Worm (Caenorhabditis elegans) whole organism, late embryonic: ENCODE results near the gene B0244.6.

Experiments used
- T23F11.4 ChIP-seq: fragments of 200-800 bp; sonication (Bioruptor generic); optimal IDR thresholded peaks from 2 replicates; lab custom pipeline; 2018; ENCODE audit warnings: mild to moderate bottlenecking, missing genetic modification characterization, missing compliant biosample characterization
- ceh-31 ChIP-seq: sonication (generic microtip); optimal IDR thresholded peaks from 2 replicates; lab custom pipeline; 2016; ENCODE audit warnings: missing genetic modification characterization, missing compliant biosample characterization
- ceh-34 ChIP-seq: sonication (generic microtip); optimal IDR thresholded peaks from 2 replicates; lab custom pipeline; 2016; ENCODE audit warnings: mild to moderate bottlenecking, missing genetic modification characterization, missing compliant biosample characterization
- ceh-6 ChIP-seq: fragments of 200-800 bp; sonication (Bioruptor generic); optimal IDR thresholded peaks from 2 replicates; lab custom pipeline; 2018; ENCODE audit warnings: mild to moderate bottlenecking, missing genetic modification characterization, missing compliant biosample characterization
- hlh-15 ChIP-seq: sonication (generic microtip); optimal IDR thresholded peaks from 2 replicates; lab custom pipeline; 2016; ENCODE audit warnings: missing genetic modification characterization, missing compliant biosample characterization
- nfya-1 ChIP-seq: sonication (generic microtip); optimal IDR thresholded peaks from 2 replicates; lab custom pipeline; 2017; ENCODE audit warnings: missing genetic modification characterization, mild to moderate bottlenecking, missing compliant biosample characterization, antibody characterized with exemption, moderate library complexity
- nhr-11 ChIP-seq: fragments of 150-350 bp; optimal IDR thresholded peaks from 2 replicates; lab custom pipeline; 2014; ENCODE audit warnings: missing biosample characterization, missing genetic modification characterization
- odd-2 ChIP-seq: sonication (generic microtip); optimal IDR thresholded peaks from 2 replicates; lab custom pipeline; 2017; ENCODE audit warnings: antibody characterized with exemption, mild to moderate bottlenecking, missing genetic modification characterization, missing compliant biosample characterization
- pros-1 ChIP-seq: fragments of 150-350 bp; optimal IDR thresholded peaks from 2 replicates; lab custom pipeline; 2014; ENCODE audit warnings: missing biosample characterization, missing genetic modification reagents, missing genetic modification characterization
- tbx-2 ChIP-seq: sonication (generic microtip); optimal IDR thresholded peaks from 2 replicates; lab custom pipeline; 2016; ENCODE audit warnings: missing genetic modification characterization, missing compliant biosample characterization
- unc-42 ChIP-seq: sonication (generic microtip); optimal IDR thresholded peaks from 2 replicates; lab custom pipeline; 2016; ENCODE audit warnings: missing genotype, missing genetic modification characterization, missing compliant biosample characterization
- unc-86 ChIP-seq: sonication (generic microtip); optimal IDR thresholded peaks from 2 replicates; lab custom pipeline; 2016; ENCODE audit warnings: missing genetic modification characterization, missing compliant biosample characterization

DNA sequence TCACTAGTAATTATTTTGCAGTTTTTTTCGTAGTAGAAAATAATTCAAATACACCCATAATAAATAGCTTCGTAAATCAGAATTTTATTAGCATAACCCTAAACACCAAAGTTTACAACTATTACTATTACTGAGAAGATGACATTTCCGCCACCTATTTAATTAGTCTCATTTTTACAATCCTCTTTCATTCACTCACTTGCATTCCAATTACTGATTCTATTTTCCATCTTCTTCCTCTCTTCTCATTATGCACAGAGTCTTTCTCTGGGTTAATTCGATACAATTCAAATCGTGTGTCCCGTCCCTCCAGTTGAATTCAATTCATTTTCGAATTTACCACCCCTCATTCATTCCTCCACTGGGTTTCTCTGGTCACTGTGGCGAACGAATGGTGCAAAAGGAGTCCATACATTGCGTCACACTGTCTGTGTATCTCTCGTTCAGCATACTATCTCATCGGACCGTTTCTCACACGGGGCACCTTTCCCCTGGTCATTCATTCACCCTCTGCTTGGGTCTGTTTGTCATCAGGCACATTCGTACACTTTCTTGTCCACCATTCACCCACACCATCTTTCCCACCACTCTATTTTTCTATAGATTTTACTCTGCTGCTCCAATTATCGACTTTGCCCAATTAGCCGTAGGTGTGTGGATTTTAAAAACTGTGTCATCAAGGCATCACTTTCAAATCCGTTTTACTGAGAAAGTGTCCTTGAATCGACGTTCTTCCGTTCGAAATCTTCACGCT lies 17.4 kb upstream of the B0244.6 start:
- TF ChIP-seq nfya-1 (no peak), ceh-6 (GFP tag; lab: Kevin White, UChicago) (no peak), hlh-15 (tag; lab: Kevin White, UChicago) (no peak), unc-42 (peak; percentile 99), tbx-2 (tag; lab: Kevin White, UChicago) (peak; percentile 24), nhr-11 (tag; lab: Kevin White, UChicago) (no peak), pros-1 (no peak), odd-2 (no peak), ceh-34 (no peak), ceh-31 (peak; percentile 51), T23F11.4 (GFP tag; lab: Kevin White, UChicago) (no peak), unc-86 (tag; lab: Kevin White, UChicago) (no peak)
